Fruit fly (Drosophila melanogaster) S2 (cell line): Measurements from ENCODE around the gene Pcif1.
A peak's percentile ranks its signal among the peaks of the same experiment; 100 is the strongest.

Experiments used
- CG8478 ChIP-seq: fragments of >200 bp; optimal IDR thresholded peaks from 2 replicates; lab custom pipeline; 2018
- CTCF ChIP-seq, 2 experiments: fragments of >200 bp; optimal IDR thresholded peaks; 2 replicates each; lab custom pipeline; 2018

DNA sequence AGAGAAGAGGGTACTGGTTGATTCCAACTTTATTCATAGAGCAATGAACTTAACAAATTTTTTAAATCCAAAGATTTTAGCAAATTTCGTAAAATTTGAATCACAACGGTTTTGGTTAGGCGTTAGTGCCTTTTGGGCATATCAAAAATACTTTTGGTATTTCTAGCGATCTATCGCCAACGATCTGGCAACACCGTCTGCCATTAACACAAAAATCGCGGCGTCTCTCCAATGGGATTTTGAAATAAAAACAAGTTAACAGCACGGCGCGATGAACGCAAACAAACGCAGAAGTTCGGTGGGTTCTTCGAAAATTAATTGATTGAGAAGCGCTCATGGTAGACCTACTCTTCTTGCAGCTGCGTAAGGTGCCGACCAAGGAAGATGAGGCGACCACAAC, 14.2 kb upstream of the Pcif1 start, which contains the start of gene Spc105R:
- peak; percentile 3 to 32 for TF ChIP-seq CTCF (optimal IDR thresholded peaks at IDR 0.05; lab: Kevin White, UChicago)
- TF ChIP-seq CG8478 (lab: Kevin White, UChicago): no peak
